Fruit fly (Drosophila melanogaster) whole organism: ENCODE results near the gene CG5727.
A peak's percentile ranks its signal among the peaks of the same experiment; 100 is the strongest.

Experiments used
- CG8478 ChIP-seq: fragments of >200 bp; optimal IDR thresholded peaks from 2 replicates; lab custom pipeline; 2018; ENCODE audit warnings: inconsistent platforms
- Dll ChIP-seq: fragments of >200 bp; optimal IDR thresholded peaks from 2 replicates; lab custom pipeline; 2017
- EcR ChIP-seq, 2 experiments: fragments of >200 bp; optimal IDR thresholded peaks; 2 replicates each; lab custom pipeline; 2017; ENCODE audit warnings: missing biosample characterization in 2 of 2, missing genetic modification characterization in 2 of 2, missing genetic modification reagents in 2 of 2
- pan ChIP-seq: fragments of >200 bp; optimal IDR thresholded peaks from 2 replicates; lab custom pipeline; 2017
- psq ChIP-seq: fragments of >200 bp; optimal IDR thresholded peaks from 2 replicates; lab custom pipeline; 2017
- usp ChIP-seq: fragments of >200 bp; optimal IDR thresholded peaks from 2 replicates; lab custom pipeline; 2017; ENCODE audit warnings: missing biosample characterization, missing genetic modification characterization, mixed read lengths

CG5727 gene

dm6 chr2L:10210631-10211557 is at the start of gene CG5727, which contains the start of gene ath:
TSS of gene CG5727 (minus strand) at chr2L:10210681.
TSS of gene ath (plus strand) at chr2L:10211143.
- TF ChIP-seq CG8478 (lab: Kevin White, UChicago) (no peak), usp (no peak), pan (no peak), EcR (GFP tag; optimal IDR thresholded peaks at IDR 0.05; lab: Kevin White, UChicago) (no peak), psq (lab: Kevin White, UChicago) (no peak), Dll (lab: Kevin White, UChicago) (no peak)

- TF ChIP-seq Dll (lab: Kevin White, UChicago) (no peak), pan (no peak), EcR (GFP tag; optimal IDR thresholded peaks at IDR 0.05; lab: Kevin White, UChicago) (no peak), psq (lab: Kevin White, UChicago) (no peak), usp (no peak), CG8478 (lab: Kevin White, UChicago) (no peak)
Measured at dm6 chr2L:10255725-10256158, 45.3 kb upstream of the CG5727 start, which contains the start of gene CG5676. TSS of gene CG5676 (minus strand) at chr2L:10255891.

dm6 chr2L:10251592-10251991 is 41.1 kb upstream of the CG5727 start, which contains the start of gene Ror:
TSS of gene Ror (plus strand) at chr2L:10251843.
- no peak for TF ChIP-seq usp
- no peak for TF ChIP-seq pan
- TF ChIP-seq psq (lab: Kevin White, UChicago), result no peak
- TF ChIP-seq CG8478 (lab: Kevin White, UChicago), result no peak
- TF ChIP-seq EcR (GFP tag; optimal IDR thresholded peaks at IDR 0.05; lab: Kevin White, UChicago), result no peak
- no peak for TF ChIP-seq Dll (lab: Kevin White, UChicago)

dm6 chr2L:10250441-10250847 is 40.0 kb upstream of the CG5727 start, which contains the start of the genes bsk and CG31717:
TSS of gene bsk (minus strand) at chr2L:10250501.
TSS of gene CG31717 (plus strand) at chr2L:10250737.
- TF ChIP-seq pan, result no peak
- TF ChIP-seq EcR (GFP tag; optimal IDR thresholded peaks at IDR 0.05; lab: Kevin White, UChicago), result no peak
- TF ChIP-seq CG8478 (lab: Kevin White, UChicago), result no peak
- TF ChIP-seq psq (lab: Kevin White, UChicago), result no peak
- no peak for TF ChIP-seq usp
- TF ChIP-seq Dll (lab: Kevin White, UChicago), result no peak

- no peak for TF ChIP-seq CG8478 (lab: Kevin White, UChicago)
- TF ChIP-seq Dll (lab: Kevin White, UChicago), result no peak
- TF ChIP-seq pan, result no peak
- TF ChIP-seq psq (lab: Kevin White, UChicago), result no peak
- TF ChIP-seq EcR (GFP tag; optimal IDR thresholded peaks at IDR 0.05; lab: Kevin White, UChicago), result no peak
- TF ChIP-seq usp, result no peak
Measured at dm6 chr2L:10249655-10250202, 39.2 kb upstream of the CG5727 start.

dm6 chr2L:10246785-10247190 is 36.3 kb upstream of the CG5727 start, which contains the start of gene chico:
TSS of gene chico (minus strand) at chr2L:10247078.
- TF ChIP-seq usp (no peak), EcR (GFP tag; optimal IDR thresholded peaks at IDR 0.05; lab: Kevin White, UChicago) (no peak), pan (no peak), CG8478 (lab: Kevin White, UChicago) (no peak), psq (lab: Kevin White, UChicago) (no peak)

- TF ChIP-seq Dll (lab: Kevin White, UChicago), result no peak
- no peak for TF ChIP-seq pan
- no peak for TF ChIP-seq CG8478 (lab: Kevin White, UChicago)
- TF ChIP-seq psq (lab: Kevin White, UChicago), result no peak
- no peak for TF ChIP-seq usp
- TF ChIP-seq EcR (GFP tag; optimal IDR thresholded peaks at IDR 0.05; lab: Kevin White, UChicago), result no peak
Measured at dm6 chr2L:10238726-10239652, 28.5 kb upstream of the CG5727 start, which contains the start of gene me31B. TSS of gene me31B (plus strand) at chr2L:10239341.

dm6 chr2L:10237725-10238446 is 27.4 kb upstream of the CG5727 start, which contains the start of gene mthl15:
TSS of gene mthl15 (minus strand) at chr2L:10238317.
- no peak for TF ChIP-seq EcR (GFP tag; optimal IDR thresholded peaks at IDR 0.05; lab: Kevin White, UChicago)
- TF ChIP-seq pan, result peak; percentile 8

dm6 chr2L:10232827-10233226 is 22.3 kb upstream of the CG5727 start:
- no peak for TF ChIP-seq pan
- no peak for TF ChIP-seq usp
- TF ChIP-seq EcR (GFP tag; optimal IDR thresholded peaks at IDR 0.05; lab: Kevin White, UChicago), result no peak
- no peak for TF ChIP-seq psq (lab: Kevin White, UChicago)
- TF ChIP-seq Dll (lab: Kevin White, UChicago), result no peak
- no peak for TF ChIP-seq CG8478 (lab: Kevin White, UChicago)

- TF ChIP-seq pan (no peak), psq (lab: Kevin White, UChicago) (no peak), CG8478 (lab: Kevin White, UChicago) (no peak), Dll (lab: Kevin White, UChicago) (no peak), usp (no peak), EcR (GFP tag; optimal IDR thresholded peaks at IDR 0.05; lab: Kevin White, UChicago) (no peak)
Measured at dm6 chr2L:10232152-10232816, 21.8 kb upstream of the CG5727 start, which contains the start of gene eEF1delta. TSS of gene eEF1delta (plus strand) at chr2L:10232507.
